Fruit fly (Drosophila melanogaster): ENCODE data around the gene CG7514.
A peak's percentile ranks its signal among the peaks of the same experiment; 100 is the strongest.

DNA sequence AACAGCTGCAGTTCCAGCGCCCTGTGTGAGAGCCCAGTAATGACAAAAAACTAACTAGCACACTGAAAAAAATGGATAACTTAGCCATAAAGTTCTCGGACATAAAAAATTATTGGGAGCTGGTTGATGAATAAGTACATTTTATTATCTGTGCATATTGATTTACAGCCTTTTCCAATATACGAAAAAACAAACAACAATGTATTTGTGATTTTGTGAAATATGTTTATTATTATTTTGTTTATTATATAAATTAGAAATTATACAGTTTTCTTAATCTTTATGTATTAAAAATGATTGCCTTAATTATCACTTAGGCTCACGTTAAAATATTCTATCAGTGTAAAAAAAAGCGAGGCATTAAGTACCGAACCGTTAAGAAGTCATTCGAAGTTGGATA lies 3.2 kb upstream of the CG7514 start:
- TF ChIP-seq OdsH (GFP tag; optimal IDR thresholded peaks at IDR 0.05) (peak; percentile 57), CG31627 (GFP tag; optimal IDR thresholded peaks at IDR 0.05) (no peak), Blimp-1 (GFP tag; optimal IDR thresholded peaks at IDR 0.05) (no peak), ss (GFP tag; optimal IDR thresholded peaks at IDR 0.05) (peak in 1 of 2 experiments; percentile 9), eg (GFP tag; IDR thresholded peaks at IDR 0.05) (no peak), CG11294 (GFP tag; IDR thresholded peaks at IDR 0.05) (no peak), Gug (GFP tag; IDR thresholded peaks at IDR 0.05) (no peak), CG11762 (GFP tag; optimal IDR thresholded peaks at IDR 0.05; ENCODE audit: insufficient read depth) (peak; percentile 12), CG34406 (GFP tag; optimal IDR thresholded peaks at IDR 0.05) (peak; percentile 28)

Measured in whole organism, prepupa.